Fruit fly (Drosophila melanogaster): ENCODE results near the gene CG12237.

Gene CG12237

DNA sequence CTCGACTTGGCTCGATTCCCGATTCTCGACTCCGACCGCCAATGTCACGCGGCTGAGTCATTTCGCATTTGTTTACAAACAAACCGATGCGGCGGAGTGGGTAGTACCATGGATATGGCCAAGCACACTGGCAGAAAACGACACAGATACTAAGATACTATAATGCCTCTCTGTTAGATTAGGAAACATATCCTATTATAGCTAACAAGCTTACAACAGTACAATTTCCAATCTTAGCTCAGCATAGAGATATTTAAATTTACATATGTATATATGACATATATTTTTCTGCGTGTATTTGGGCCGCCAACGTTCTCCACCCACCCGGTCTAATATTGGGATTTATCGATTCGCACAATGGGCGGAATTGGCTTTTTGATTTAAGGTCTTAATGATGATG lies 38.7 kb downstream of the CG12237 start (continued):
- TF ChIP-seq tin (GFP tag; optimal IDR thresholded peaks at IDR 0.05), result peak; percentile 73
- peak; percentile 5 for TF ChIP-seq CG17802 (tag; optimal IDR thresholded peaks at IDR 0.05)
- TF ChIP-seq Tbp (GFP tag; optimal IDR thresholded peaks at IDR 0.05), result no peak
- no peak for TF ChIP-seq yki (optimal IDR thresholded peaks at IDR 0.05)
- no peak for TF ChIP-seq CG8089 (GFP tag; optimal IDR thresholded peaks at IDR 0.05)
- peak; percentile 23 for TF ChIP-seq en (GFP tag; optimal IDR thresholded peaks at IDR 0.05)
- TF ChIP-seq tap (tag; optimal IDR thresholded peaks at IDR 0.05), result peak; percentile 72
- no peak for TF ChIP-seq CG9797 (GFP tag; optimal IDR thresholded peaks at IDR 0.05)
- no peak for TF ChIP-seq stwl (tag; optimal IDR thresholded peaks at IDR 0.05)
- peak; percentile 6 for TF ChIP-seq CG3995 (GFP tag; optimal IDR thresholded peaks at IDR 0.05)
- TF ChIP-seq Sox100B (GFP tag; optimal IDR thresholded peaks at IDR 0.05), result peak; percentile 53
- peak; percentile 39 for TF ChIP-seq CG16863 (GFP tag; optimal IDR thresholded peaks at IDR 0.05)
- no peak for TF ChIP-seq BEAF-32 (GFP tag; optimal IDR thresholded peaks at IDR 0.05)
- TF ChIP-seq Dad (GFP tag; optimal IDR thresholded peaks at IDR 0.05), result peak; percentile 31
- TF ChIP-seq kay (GFP tag; optimal IDR thresholded peaks at IDR 0.05), result peak; percentile 68
- peak; percentile 87 for TF ChIP-seq CG11504 (tag; optimal IDR thresholded peaks at IDR 0.05)
- peak; percentile 88 for TF ChIP-seq CG10366 (GFP tag; IDR thresholded peaks at IDR 0.05)
- TF ChIP-seq CG1529 (GFP tag; optimal IDR thresholded peaks at IDR 0.05), result peak; percentile 18
- TF ChIP-seq CG1832 (GFP tag; optimal IDR thresholded peaks at IDR 0.05), result no peak
- peak; percentile 80; the same call in 1 of the 2 replicates for TF ChIP-seq ranshi (GFP tag; IDR thresholded peaks at IDR 0.05)
- peak; percentile 56; the same call in 1 of the 3 replicates for TF ChIP-seq B-H1 (GFP tag; IDR thresholded peaks at IDR 0.05)
- TF ChIP-seq CG17612 (GFP tag; IDR thresholded peaks at IDR 0.05), result no peak
- no peak for TF ChIP-seq crp (GFP tag; optimal IDR thresholded peaks at IDR 0.05)
- 0 out of 2 replicates have a peak, but pooled peaks have one; percentile 27 for TF ChIP-seq CG16779 (GFP tag; IDR thresholded peaks at IDR 0.05)
- peak; percentile 40 for TF ChIP-seq Mad (GFP tag; optimal IDR thresholded peaks at IDR 0.05)
- TF ChIP-seq croc (GFP tag; conservative IDR thresholded peaks at IDR 0.05), result peak; percentile 36; the same call in 1 of the 3 replicates
- TF ChIP-seq CG10979 (tag; optimal IDR thresholded peaks at IDR 0.05), result peak; percentile 65
- peak; percentile 55 for TF ChIP-seq CG15011 (GFP tag; optimal IDR thresholded peaks at IDR 0.05)
- peak; percentile 52 for TF ChIP-seq CG1233 (GFP tag; optimal IDR thresholded peaks at IDR 0.05)
- peak; percentile 85 for TF ChIP-seq caup (GFP tag; optimal IDR thresholded peaks at IDR 0.05; ENCODE audit: severe bottlenecking)
- TF ChIP-seq CG30431 (GFP tag; optimal IDR thresholded peaks at IDR 0.05), result peak; percentile 43
- TF ChIP-seq nom (GFP tag; optimal IDR thresholded peaks at IDR 0.05), result peak; percentile 21
- no peak for TF ChIP-seq emc (GFP tag; optimal IDR thresholded peaks at IDR 0.05)
- TF ChIP-seq Eip74EF (GFP tag; optimal IDR thresholded peaks at IDR 0.05), result peak in 1 of 2 experiments; percentile 55
- TF ChIP-seq NC2α (GFP tag; optimal IDR thresholded peaks at IDR 0.05), result no peak
- peak; percentile 35 for TF ChIP-seq CG18764 (GFP tag; optimal IDR thresholded peaks at IDR 0.05)
- TF ChIP-seq NK7.1 (GFP tag; optimal IDR thresholded peaks at IDR 0.05), result no peak
- no peak for TF ChIP-seq CG17912 (GFP tag; optimal IDR thresholded peaks at IDR 0.05)
- TF ChIP-seq CG1792 (GFP tag; optimal IDR thresholded peaks at IDR 0.05), result peak; percentile 39
- peak; percentile 25 for TF ChIP-seq CG15696 (tag; optimal IDR thresholded peaks at IDR 0.05)
- TF ChIP-seq C15 (GFP tag; IDR thresholded peaks at IDR 0.05), result 0 out of 3 replicates have a peak, but pooled peaks have one; percentile 61
- TF ChIP-seq jumu (GFP tag; optimal IDR thresholded peaks at IDR 0.05), result peak; percentile 55
- TF ChIP-seq cato (GFP tag; optimal IDR thresholded peaks at IDR 0.05; ENCODE audit: borderline replicate concordance), result no peak
- 0 out of 2 replicates have a peak, but pooled peaks have one; percentile 26 for TF ChIP-seq Dref (GFP tag; IDR thresholded peaks at IDR 0.05)
- peak; percentile 19 for TF ChIP-seq CG3065 (GFP tag; optimal IDR thresholded peaks at IDR 0.05)
- TF ChIP-seq CG14667 (GFP tag; IDR thresholded peaks at IDR 0.05), result peak; percentile 60
- TF ChIP-seq Dp (GFP tag; optimal IDR thresholded peaks at IDR 0.05), result no peak
- peak; percentile 60 for TF ChIP-seq fd96Cb (tag; optimal IDR thresholded peaks at IDR 0.05)
- TF ChIP-seq CG8281 (tag; optimal IDR thresholded peaks at IDR 0.05), result peak; percentile 56
- TF ChIP-seq ase (GFP tag; IDR thresholded peaks at IDR 0.05), result peak; percentile 74
- peak; percentile 77 for TF ChIP-seq CG4424 (GFP tag; optimal IDR thresholded peaks at IDR 0.05)

All from whole organism, embryonic.